Worm (Caenorhabditis elegans) whole organism, mixed stage, embryonic: ENCODE measurements around the gene txt-4.

Experiments
- ceh-83 ChIP-seq: fragments of 200-800 bp; sonication (Bioruptor generic); optimal IDR thresholded peaks from 2 replicates; lab custom pipeline; 2018; ENCODE audit warnings: mild to moderate bottlenecking, missing genetic modification characterization, missing compliant biosample characterization
- snpc-4 ChIP-seq: fragments of 150-350 bp; optimal IDR thresholded peaks from 2 replicates; lab custom pipeline; 2014; ENCODE audit warnings: missing biosample characterization, missing genetic modification characterization
- unc-62 ChIP-seq: fragments of 150-350 bp; optimal IDR thresholded peaks from 2 replicates; lab custom pipeline; 2014; ENCODE audit warnings: missing biosample characterization, missing genetic modification reagents, missing genetic modification characterization

DNA sequence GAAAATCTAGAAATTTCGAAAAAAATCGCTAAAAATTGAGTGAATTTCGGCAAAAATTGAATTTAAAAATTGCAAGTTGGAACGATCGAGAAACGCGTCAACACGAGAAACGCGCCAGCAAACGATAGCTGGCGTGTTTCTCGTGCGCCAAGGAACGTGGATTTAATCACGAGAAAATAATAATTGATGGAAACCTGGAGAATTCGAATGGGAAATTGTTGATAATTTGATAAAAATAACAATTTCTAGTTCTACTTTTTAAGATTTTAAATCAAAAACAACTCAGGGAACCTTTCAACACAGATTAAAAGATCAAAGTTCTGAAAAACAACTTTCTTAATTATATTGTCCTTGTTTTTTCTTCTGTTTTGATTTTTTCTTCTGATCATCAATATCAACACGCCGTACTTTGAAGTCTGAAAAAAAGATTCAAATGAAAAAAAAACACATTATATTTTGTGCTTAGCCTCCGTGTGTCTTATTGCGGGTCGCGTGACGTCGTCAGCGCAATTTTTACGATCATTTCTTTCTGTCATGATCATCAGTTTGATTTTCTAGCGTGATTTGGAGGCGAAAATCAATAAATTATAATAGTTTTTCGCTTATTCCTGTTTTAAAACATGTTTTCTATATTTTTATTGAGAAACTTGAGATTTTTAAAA, 14.2 kb upstream of the txt-4 start, which contains the start of gene npp-20:
- TF ChIP-seq unc-62 (GFP tag; lab: Kevin White, UChicago): no peak
- no peak for TF ChIP-seq snpc-4
- TF ChIP-seq ceh-83 (GFP tag; lab: Kevin White, UChicago): no peak
